Worm (Caenorhabditis elegans): ENCODE measurements around the gene AH9.3.

Gene AH9.3

ce11 chrX:2226875-2227355 lies 34.0 kb downstream of the AH9.3 start (continued):
- TF ChIP-seq pax-1 (tag; optimal IDR thresholded peaks at IDR 0.05) (no peak), C08G9.2 (tag; optimal IDR thresholded peaks at IDR 0.05) (peak; percentile 78), pqm-1 (tag; optimal IDR thresholded peaks at IDR 0.05) (no peak), hlh-30 (tag; optimal IDR thresholded peaks at IDR 0.05; ENCODE audit: insufficient read depth) (peak; percentile 88), fax-1 (tag; optimal IDR thresholded peaks at IDR 0.05) (peak; percentile 79), ahr-1 (tag; optimal IDR thresholded peaks at IDR 0.05) (peak; percentile 78), ceh-48 (tag; optimal IDR thresholded peaks at IDR 0.05) (peak; percentile 69), sox-2 (GFP tag; IDR thresholded peaks at IDR 0.05) (peak; percentile 63), ceh-6 (GFP tag; optimal IDR thresholded peaks at IDR 0.05) (peak; percentile 80), ceh-19 (GFP tag; optimal IDR thresholded peaks at IDR 0.05) (peak; percentile 88), ceh-9 (tag; optimal IDR thresholded peaks at IDR 0.05) (peak; percentile 69), K02D7.2 (tag; optimal IDR thresholded peaks at IDR 0.05) (peak; percentile 44), lim-6 (tag; optimal IDR thresholded peaks at IDR 0.05) (no peak), ref-2 (tag; optimal IDR thresholded peaks at IDR 0.05) (peak; percentile 52), pha-4 (tag; optimal IDR thresholded peaks at IDR 0.05) (no peak), nhr-11 (tag; optimal IDR thresholded peaks at IDR 0.05) (no peak), Y22D7AL.16 (tag; optimal IDR thresholded peaks at IDR 0.05) (peak; percentile 71)

- no peak for TF ChIP-seq syd-9 (tag; optimal IDR thresholded peaks at IDR 0.05)
- no peak for TF ChIP-seq ttx-3 (tag; optimal IDR thresholded peaks at IDR 0.05)
- TF ChIP-seq ceh-19 (GFP tag; optimal IDR thresholded peaks at IDR 0.05), result no peak
- TF ChIP-seq K02D7.2 (tag; optimal IDR thresholded peaks at IDR 0.05), result no peak
These were observed 40.1 kb downstream of the AH9.3 start, which contains the start of gene hex-1 for ce11 chrX:2220850-2221249. TSS of gene hex-1 (plus strand) at chrX:2221150.

ce11 chrX:2219453-2219852 lies 41.5 kb downstream of the AH9.3 start:
- no peak for TF ChIP-seq lim-6 (tag; optimal IDR thresholded peaks at IDR 0.05)
- no peak for TF ChIP-seq F13H6.1 (tag; optimal IDR thresholded peaks at IDR 0.05)
- TF ChIP-seq ceh-22 (tag; optimal IDR thresholded peaks at IDR 0.05), result no peak
- no peak for TF ChIP-seq lin-11 (tag; optimal IDR thresholded peaks at IDR 0.05)
- TF ChIP-seq pat-9 (tag; optimal IDR thresholded peaks at IDR 0.05), result no peak
- TF ChIP-seq ahr-1 (tag; optimal IDR thresholded peaks at IDR 0.05), result no peak
- TF ChIP-seq hlh-30 (tag; optimal IDR thresholded peaks at IDR 0.05; ENCODE audit: insufficient read depth), result no peak
- no peak for TF ChIP-seq ztf-16 (tag; optimal IDR thresholded peaks at IDR 0.05)
- TF ChIP-seq ceh-31 (tag; optimal IDR thresholded peaks at IDR 0.05), result no peak
- TF ChIP-seq madf-2 (tag; optimal IDR thresholded peaks at IDR 0.05), result no peak
- TF ChIP-seq syd-9 (tag; optimal IDR thresholded peaks at IDR 0.05), result no peak

ce11 chrX:2219006-2219405 lies 41.9 kb downstream of the AH9.3 start:
- TF ChIP-seq hlh-6 (tag; optimal IDR thresholded peaks at IDR 0.05), result no peak

- no peak for TF ChIP-seq lim-6 (tag; optimal IDR thresholded peaks at IDR 0.05)
- peak; percentile 52 for TF ChIP-seq tbx-2 (tag; optimal IDR thresholded peaks at IDR 0.05)
- no peak for TF ChIP-seq che-1 (tag; optimal IDR thresholded peaks at IDR 0.05)
- no peak for TF ChIP-seq ceh-45 (GFP tag; IDR thresholded peaks at IDR 0.05)
- TF ChIP-seq pat-9 (tag; optimal IDR thresholded peaks at IDR 0.05), result no peak
- peak; percentile 52 for TF ChIP-seq ref-2 (tag; optimal IDR thresholded peaks at IDR 0.05)
- TF ChIP-seq sox-4 (tag; optimal IDR thresholded peaks at IDR 0.05), result no peak
- TF ChIP-seq gmeb-2 (tag; optimal IDR thresholded peaks at IDR 0.05), result peak; percentile 20
- TF ChIP-seq pha-2 (tag; optimal IDR thresholded peaks at IDR 0.05), result peak; percentile 45
- peak; percentile 72 for TF ChIP-seq ceh-31 (tag; optimal IDR thresholded peaks at IDR 0.05)
- TF ChIP-seq ceh-22 (tag; optimal IDR thresholded peaks at IDR 0.05), result no peak
These were observed 44.2 kb downstream of the AH9.3 start for ce11 chrX:2216662-2217061.

Data from whole organism, late embryonic.